Worm (Caenorhabditis elegans) whole organism, L4 larva: ENCODE measurements around the gene Y66A7A.7.

Experiments used
- F26F4.8 ChIP-seq: fragments of 200-800 bp; sonication (Bioruptor generic); conservative IDR thresholded peaks from 2 replicates; pipeline ENCODE4 v1.3.6; 2022; ENCODE audit warnings: missing genetic modification characterization, missing compliant biosample characterization
- R02D3.7 ChIP-seq: fragments of 150-350 bp; sonication (generic microtip); optimal IDR thresholded peaks from 3 replicates; lab custom pipeline; 2014; ENCODE audit warnings: missing biosample characterization, missing genetic modification characterization
- T20F7.1 ChIP-seq: fragments of 200-800 bp; sonication (Bioruptor generic); optimal IDR thresholded peaks from 2 replicates; lab custom pipeline; 2018; ENCODE audit warnings: mild to moderate bottlenecking, missing genetic modification characterization, missing compliant biosample characterization
- Y48G9A.11 ChIP-seq: fragments of 200-800 bp; sonication (Bioruptor generic); IDR thresholded peaks from 2 replicates; pipeline ENCODE4 v1.3.6; 2022; ENCODE audit warnings: missing genetic modification reagents, missing genetic modification characterization, missing compliant biosample characterization
- ZK546.5 ChIP-seq, 2 experiments: sonication (generic microtip); optimal IDR thresholded peaks; 2 replicates each; lab custom pipeline; 2017; ENCODE audit warnings: missing biosample characterization in 2 of 2, missing genetic modification characterization in 2 of 2
- aha-1 ChIP-seq: fragments of 150-350 bp; peaks from one replicate; lab custom pipeline; 2014; ENCODE audit warnings: missing biosample characterization, missing genetic modification characterization
- ama-1 ChIP-seq: fragments of 150-350 bp; optimal IDR thresholded peaks from 2 replicates; lab custom pipeline; 2014; ENCODE audit warnings: inconsistent platforms, mixed read lengths
- ceh-82 ChIP-seq: sonication (generic microtip); optimal IDR thresholded peaks from 2 replicates; lab custom pipeline; 2017; ENCODE audit warnings: missing biosample characterization, missing genetic modification characterization
- cey-2 ChIP-seq: sonication (generic microtip); optimal IDR thresholded peaks from 3 replicates; lab custom pipeline; 2017; ENCODE audit warnings: missing genetic modification characterization, mild to moderate bottlenecking, missing compliant biosample characterization, antibody characterized with exemption, borderline replicate concordance; ENCODE audit not compliant: insufficient read depth
- daf-12 ChIP-seq: fragments of 150-350 bp; optimal IDR thresholded peaks from 2 replicates; lab custom pipeline; 2014; ENCODE audit warnings: missing biosample characterization, missing genetic modification reagents, missing genetic modification characterization
- daf-16 ChIP-seq, 3 experiments: sonication (generic microtip); optimal IDR thresholded peaks; 2 replicates each; lab custom pipeline; 2016 to 2017; ENCODE audit warnings: missing genetic modification characterization in 3 of 3, missing genetic modification reagents in 3 of 3, mild to moderate bottlenecking in 2 of 3, missing compliant biosample characterization in 2 of 3, missing biosample characterization in 1 of 3, moderate library complexity in 1 of 3
- daf-8 ChIP-seq: fragments of 200-800 bp; sonication (Bioruptor generic); IDR thresholded peaks from 2 replicates; pipeline ENCODE4 v1.3.6; 2022; ENCODE audit warnings: missing genetic modification characterization, missing compliant biosample characterization
- dmd-6 ChIP-seq: fragments of 200-800 bp; sonication (Bioruptor generic); IDR thresholded peaks from 2 replicates; pipeline ENCODE4 v1.3.6; 2022; ENCODE audit warnings: missing genetic modification reagents, missing genetic modification characterization, missing compliant biosample characterization
- dpl-1 ChIP-seq: fragments of 150-350 bp; optimal IDR thresholded peaks from 2 replicates; lab custom pipeline; 2014; ENCODE audit warnings: missing biosample characterization, missing genetic modification reagents, missing genetic modification characterization
- duxl-1 ChIP-seq: sonication (generic microtip); optimal IDR thresholded peaks from 2 replicates; lab custom pipeline; 2016; ENCODE audit warnings: mild to moderate bottlenecking, missing genetic modification characterization, moderate library complexity, missing compliant biosample characterization; ENCODE audit not compliant: poor library complexity
- dve-1 ChIP-seq: sonication (generic microtip); optimal IDR thresholded peaks from 2 replicates; lab custom pipeline; 2017; ENCODE audit warnings: antibody characterized with exemption, mild to moderate bottlenecking, missing genetic modification characterization, missing compliant biosample characterization; ENCODE audit not compliant: insufficient read depth
- egl-27 ChIP-seq: sonication (generic microtip); optimal IDR thresholded peaks from 3 replicates; lab custom pipeline; 2017; ENCODE audit warnings: missing biosample characterization, missing genetic modification reagents, missing genetic modification characterization
- egl-43 ChIP-seq: fragments of 200-800 bp; sonication (Bioruptor generic); IDR thresholded peaks from 2 replicates; pipeline ENCODE4 v1.3.6; 2022; ENCODE audit warnings: missing genetic modification reagents, missing genetic modification characterization, missing compliant biosample characterization
- hmg-1.1 ChIP-seq: fragments of 200-800 bp; sonication (Bioruptor generic); IDR thresholded peaks from 2 replicates; pipeline ENCODE4 v1.3.6; 2022; ENCODE audit warnings: missing genetic modification reagents, missing genetic modification characterization, missing compliant biosample characterization
- lim-7 ChIP-seq: fragments of 200-800 bp; sonication (Bioruptor generic); IDR thresholded peaks from 2 replicates; pipeline ENCODE4 v1.3.6; 2022; ENCODE audit warnings: missing genetic modification characterization, missing compliant biosample characterization
- lin-1 ChIP-seq: fragments of 200-800 bp; sonication (Bioruptor generic); IDR thresholded peaks from 2 replicates; pipeline ENCODE4 v1.3.6; 2022; ENCODE audit warnings: missing genetic modification reagents, missing genetic modification characterization, missing compliant biosample characterization
- lin-29 ChIP-seq: fragments of 200-800 bp; sonication (Bioruptor generic); IDR thresholded peaks from 2 replicates; pipeline ENCODE4 v1.3.6; 2022; ENCODE audit warnings: missing genetic modification reagents, missing genetic modification characterization, missing compliant biosample characterization
- lin-39 ChIP-seq: fragments of 150-350 bp; optimal IDR thresholded peaks from 2 replicates; lab custom pipeline; 2014; ENCODE audit warnings: missing biosample characterization, missing genetic modification reagents, missing genetic modification characterization
- lsy-2 ChIP-seq, 2 experiments: fragments of 150-350 bp in 1 of 2; sonication (generic microtip) in 1 of 2; optimal IDR thresholded peaks; 2 replicates each; lab custom pipeline; 2014 to 2017; ENCODE audit warnings: missing biosample characterization in 2 of 2, missing genetic modification characterization in 2 of 2
- madf-9 ChIP-seq: fragments of 200-800 bp; sonication (Bioruptor generic); conservative IDR thresholded peaks from 2 replicates; pipeline ENCODE4 v1.3.6; 2022; ENCODE audit warnings: missing genetic modification reagents, missing genetic modification characterization, missing compliant biosample characterization
- mdt-29 ChIP-seq: fragments of 200-800 bp; sonication (Bioruptor generic); IDR thresholded peaks from 2 replicates; pipeline ENCODE4 v1.3.6; 2022; ENCODE audit warnings: missing genetic modification reagents, missing genetic modification characterization, missing compliant biosample characterization
- mep-1 ChIP-seq: fragments of 150-350 bp; sonication (generic microtip); optimal IDR thresholded peaks from 3 replicates; lab custom pipeline; 2014; ENCODE audit warnings: missing biosample characterization, missing genetic modification characterization
- mxl-3 ChIP-seq: fragments of 200-800 bp; sonication (Bioruptor generic); optimal IDR thresholded peaks from 2 replicates; lab custom pipeline; 2018; ENCODE audit warnings: mild to moderate bottlenecking, missing genetic modification characterization, missing compliant biosample characterization
- nhr-28 ChIP-seq: fragments of 150-350 bp; optimal IDR thresholded peaks from 2 replicates; lab custom pipeline; 2014; ENCODE audit warnings: missing biosample characterization, missing genetic modification characterization
- nhr-41 ChIP-seq: fragments of 200-800 bp; sonication (Bioruptor generic); IDR thresholded peaks from 2 replicates; pipeline ENCODE4 v1.3.6; 2022; ENCODE audit warnings: missing genetic modification reagents, missing genetic modification characterization, missing compliant biosample characterization
- nhr-42 ChIP-seq: fragments of 200-800 bp; sonication (Bioruptor generic); IDR thresholded peaks from 2 replicates; pipeline ENCODE4 v1.3.6; 2022; ENCODE audit warnings: missing genetic modification characterization, missing compliant biosample characterization
- nhr-6 ChIP-seq: fragments of 150-350 bp; optimal IDR thresholded peaks from 2 replicates; lab custom pipeline; 2014; ENCODE audit warnings: missing biosample characterization, missing genetic modification characterization
- nhr-77 ChIP-seq: fragments of 150-350 bp; optimal IDR thresholded peaks from 2 replicates; lab custom pipeline; 2014; ENCODE audit warnings: missing biosample characterization, missing genetic modification characterization
- pqm-1 ChIP-seq: sonication (generic microtip); optimal IDR thresholded peaks from 2 replicates; lab custom pipeline; 2017; ENCODE audit warnings: missing biosample characterization, missing genetic modification characterization
- sdz-12 ChIP-seq: fragments of 200-800 bp; sonication (Bioruptor generic); optimal IDR thresholded peaks from 2 replicates; lab custom pipeline; 2018; ENCODE audit warnings: mild to moderate bottlenecking, missing genetic modification characterization, missing compliant biosample characterization
- set-16 ChIP-seq: fragments of 200-800 bp; sonication (Bioruptor generic); IDR thresholded peaks from 2 replicates; pipeline ENCODE4 v1.3.6; 2022; ENCODE audit warnings: missing genetic modification reagents, missing genetic modification characterization, missing compliant biosample characterization
- unc-130 ChIP-seq: sonication (generic microtip); optimal IDR thresholded peaks from 2 replicates; lab custom pipeline; 2016; ENCODE audit warnings: missing genetic modification reagents, missing genetic modification characterization, missing compliant biosample characterization
- unc-39 ChIP-seq: sonication (generic microtip); optimal IDR thresholded peaks from 2 replicates; lab custom pipeline; 2017; ENCODE audit warnings: missing biosample characterization, missing genetic modification characterization
- unc-62 ChIP-seq, 3 experiments: fragments of 150-350 bp in 1 of 3; sonication (generic microtip); optimal IDR thresholded peaks in 2 of 3; peaks in 1 of 3; 1 replicate in 1 of 3; 2 replicates in 2 of 3; lab custom pipeline; 2014 to 2017; ENCODE audit warnings: missing biosample characterization in 3 of 3, missing genetic modification characterization in 3 of 3, missing genetic modification reagents in 3 of 3, missing genotype in 1 of 3

Gene Y66A7A.7

ce11 chrIII:11631111-11631510 is 1.9 kb upstream of the Y66A7A.7 start:
- TF ChIP-seq F26F4.8 (GFP tag; lab: Robert Waterston, UW) = no peak
- TF ChIP-seq daf-16 (GFP tag; optimal IDR thresholded peaks at IDR 0.05; lab: Kevin White, UChicago) = no peak
- TF ChIP-seq daf-16 (tag; optimal IDR thresholded peaks at IDR 0.05; lab: Kevin White, UChicago) = peak; percentile 35
- TF ChIP-seq dve-1 = peak; percentile 15
- TF ChIP-seq nhr-28 (tag; lab: Kevin White, UChicago) = peak; percentile 25
- TF ChIP-seq pqm-1 = peak; percentile 35
- peak in 1 of 2 experiments; percentile 58 for TF ChIP-seq unc-62 (GFP tag; optimal IDR thresholded peaks at IDR 0.05 in 1 of 2; lab: Kevin White, UChicago)
- no peak for TF ChIP-seq unc-62 (tag; optimal IDR thresholded peaks at IDR 0.05; lab: Kevin White, UChicago)

ce11 chrIII:11627631-11628030 is 1.6 kb downstream of the Y66A7A.7 start:
- TF ChIP-seq nhr-6 (no peak), set-16 (GFP tag; lab: Robert Waterston, UW) (peak; percentile 68), lin-29 (0 out of 2 replicates have a peak, but pooled peaks have one; percentile 22), nhr-41 (GFP tag; lab: Robert Waterston, UW) (no peak), duxl-1 (peak; percentile 24), egl-43 (GFP tag; lab: Robert Waterston, UW) (peak; percentile 58; the same call in 1 of the 2 replicates), mxl-3 (GFP tag; lab: Kevin White, UChicago) (peak; percentile 56)

ce11 chrIII:11624838-11625292 is 4.4 kb downstream of the Y66A7A.7 start, which contains the start of gene gly-8:
Gene gly-8 (plus strand): TSS chrIII:11625242.
- TF ChIP-seq cey-2 (tag; lab: Kevin White, UChicago) (no peak), lsy-2 (tag; optimal IDR thresholded peaks at IDR 0.05; lab: Kevin White, UChicago) (peak in 1 of 2 experiments; percentile 43), dpl-1 (GFP tag; lab: Kevin White, UChicago) (peak; percentile 49), lin-1 (GFP tag; lab: Robert Waterston, UW) (no peak), ZK546.5 (tag; optimal IDR thresholded peaks at IDR 0.05; lab: Kevin White, UChicago) (no peak), R02D3.7 (tag; lab: Kevin White, UChicago) (no peak), nhr-28 (tag; lab: Kevin White, UChicago) (peak; percentile 45)
- TF ChIP-seq, all 104 proteins: peak for 3

- TF ChIP-seq lin-39 (tag; lab: Kevin White, UChicago) = no peak
- no peak for TF ChIP-seq unc-130
- no peak for TF ChIP-seq madf-9
- TF ChIP-seq nhr-41 (GFP tag; lab: Robert Waterston, UW) = no peak
- no peak for TF ChIP-seq unc-39 (tag; lab: Kevin White, UChicago)
- no peak for TF ChIP-seq lim-7 (GFP tag; lab: Robert Waterston, UW)
- TF ChIP-seq nhr-77 (tag; lab: Kevin White, UChicago) = no peak
- no peak for TF ChIP-seq mdt-29 (GFP tag; lab: Robert Waterston, UW)
- no peak for TF ChIP-seq ama-1
- no peak for TF ChIP-seq daf-16 (GFP tag; optimal IDR thresholded peaks at IDR 0.05; lab: Kevin White, UChicago)
- TF ChIP-seq daf-16 (tag; optimal IDR thresholded peaks at IDR 0.05; lab: Kevin White, UChicago) = no peak
- no peak for TF ChIP-seq nhr-42
- no peak for TF ChIP-seq mep-1
- no peak for TF ChIP-seq egl-27
- no peak for TF ChIP-seq sdz-12
- TF ChIP-seq daf-8 (GFP tag; lab: Robert Waterston, UW) = no peak
Observed at ce11 chrIII:11616446-11616845, 12.8 kb downstream of the Y66A7A.7 start, which contains the start of gene ceh-91. Gene ceh-91 (plus strand): TSS chrIII:11616746.

- TF ChIP-seq mxl-3 (GFP tag; lab: Kevin White, UChicago) (no peak), Y48G9A.11 (peak; percentile 62), mdt-29 (GFP tag; lab: Robert Waterston, UW) (no peak), lin-29 (no peak), aha-1 (tag; lab: Kevin White, UChicago) (peak; percentile 23), ceh-82 (no peak), hmg-1.1 (GFP tag; lab: Robert Waterston, UW) (no peak), daf-12 (tag; lab: Kevin White, UChicago) (no peak), T20F7.1 (no peak), nhr-42 (no peak), dmd-6 (GFP tag; lab: Robert Waterston, UW) (no peak)
Observed at ce11 chrIII:11615802-11616201, 13.5 kb downstream of the Y66A7A.7 start.
